Fruit fly (Drosophila melanogaster) S2 (cell line): Measurements from ENCODE around the gene rumi.

Source experiments
- CG8478 ChIP-seq: fragments of >200 bp; optimal IDR thresholded peaks from 2 replicates; lab custom pipeline; 2018
- CTCF ChIP-seq, 2 experiments: fragments of >200 bp; optimal IDR thresholded peaks; 2 replicates each; lab custom pipeline; 2018

DNA sequence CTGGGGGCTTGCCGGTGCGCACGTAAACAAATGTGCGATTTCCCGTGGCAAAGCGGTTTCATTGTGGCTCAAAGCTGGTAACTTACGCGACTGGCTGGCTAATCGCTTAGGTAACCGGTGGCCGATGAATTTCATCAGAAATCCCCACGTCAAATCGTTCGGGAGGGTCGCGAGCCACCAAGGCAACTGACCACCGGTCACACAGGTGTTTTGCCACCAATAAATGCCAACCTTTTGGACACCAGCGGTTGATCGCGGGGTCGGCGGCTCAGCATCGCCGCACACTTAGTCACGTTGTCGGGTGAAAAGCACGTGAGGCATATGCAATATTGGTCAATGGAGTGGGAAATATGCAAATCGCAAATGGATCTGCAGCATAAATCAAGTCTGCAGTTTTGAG lies 26.1 kb upstream of the rumi start:
- TF ChIP-seq CTCF (optimal IDR thresholded peaks at IDR 0.05; lab: Kevin White, UChicago) = no peak
- TF ChIP-seq CG8478 (lab: Kevin White, UChicago) = no peak
